Worm (Caenorhabditis elegans) whole organism, L2 larva: ENCODE measurements around the gene B0273.1.

ENCODE experiments used
- aly-2 ChIP-seq: fragments of 150-350 bp; optimal IDR thresholded peaks from 2 replicates; lab custom pipeline; 2014; ENCODE audit warnings: missing biosample characterization, missing genetic modification characterization
- blmp-1 ChIP-seq: sonication (generic microtip); optimal IDR thresholded peaks from 2 replicates; lab custom pipeline; 2017; ENCODE audit warnings: missing genetic modification characterization, mild to moderate bottlenecking, missing compliant biosample characterization, antibody characterized with exemption, moderate library complexity; ENCODE audit not compliant: insufficient read depth

DNA sequence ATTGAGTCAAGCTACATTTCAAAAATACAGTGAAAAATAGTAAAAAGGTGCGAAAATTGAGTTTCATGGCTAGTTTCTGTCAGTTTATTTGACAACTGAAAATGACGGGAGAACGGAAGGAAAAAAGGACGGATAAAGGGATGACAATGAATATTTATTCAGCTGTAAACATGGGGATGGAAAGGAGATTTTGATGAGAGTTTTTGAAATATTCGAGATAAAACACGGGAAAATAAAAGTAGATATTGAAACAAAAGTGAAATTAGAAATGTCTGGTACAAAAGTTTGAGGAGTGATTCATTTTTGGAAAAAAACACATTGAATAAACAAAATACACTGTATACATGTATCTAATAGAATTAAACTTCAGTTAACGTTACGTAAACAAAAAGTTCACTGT, 11.6 kb upstream of the B0273.1 start, which contains the start of gene T11F8.12:
- TF ChIP-seq blmp-1 (tag; lab: Kevin White, UChicago) = no peak
- TF ChIP-seq aly-2 (tag; lab: Kevin White, UChicago) = no peak
